Worm (Caenorhabditis elegans) whole organism, L2 larva: ENCODE measurements around the gene wrm-1.

Experiments used
- Y55F3AM.14 ChIP-seq: fragments of 200-800 bp; sonication (Bioruptor generic); optimal IDR thresholded peaks from 2 replicates; lab custom pipeline; 2018; ENCODE audit warnings: mild to moderate bottlenecking, missing genetic modification characterization, missing compliant biosample characterization
- ceh-16 ChIP-seq: fragments of 150-350 bp; optimal IDR thresholded peaks from 2 replicates; lab custom pipeline; 2014; ENCODE audit warnings: missing biosample characterization, missing genetic modification characterization
- mab-5 ChIP-seq: fragments of 150-350 bp; optimal IDR thresholded peaks from 2 replicates; lab custom pipeline; 2014; ENCODE audit warnings: missing biosample characterization, missing genetic modification characterization
- unc-55 ChIP-seq: fragments of 150-350 bp; sonication (generic microtip); optimal IDR thresholded peaks from 3 replicates; lab custom pipeline; 2014; ENCODE audit warnings: missing biosample characterization, missing genetic modification reagents, missing genetic modification characterization
- zag-1 ChIP-seq: fragments of 150-350 bp; optimal IDR thresholded peaks from 2 replicates; lab custom pipeline; 2014; ENCODE audit warnings: missing biosample characterization, missing genetic modification characterization
- ztf-4 ChIP-seq: fragments of 150-350 bp; optimal IDR thresholded peaks from 2 replicates; lab custom pipeline; 2014; ENCODE audit warnings: missing biosample characterization, missing genetic modification characterization

DNA sequence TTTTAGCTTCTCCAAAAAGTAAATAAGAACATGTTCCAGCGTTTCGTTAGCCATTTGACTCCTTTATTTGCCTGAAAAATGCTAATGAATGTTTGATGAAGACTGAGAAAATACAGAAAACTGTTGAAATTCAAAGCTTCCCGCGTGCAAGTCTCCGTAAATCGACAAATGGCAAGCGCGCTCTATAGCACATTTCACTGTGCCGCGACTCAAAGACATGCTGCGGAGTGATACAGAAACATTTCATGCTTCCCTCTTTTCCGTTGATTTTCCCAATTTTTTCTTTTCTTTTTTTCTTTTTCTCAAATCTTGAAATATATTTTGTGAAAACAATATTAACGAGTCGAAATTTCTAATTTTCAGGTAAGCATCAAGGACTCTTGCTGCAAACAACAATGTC, 43.7 kb upstream of the wrm-1 start, which contains the start of the genes ska-3 and rps-12:
- TF ChIP-seq ceh-16 (tag; lab: Kevin White, UChicago), result peak; percentile 94
- TF ChIP-seq unc-55, result peak; percentile 100
- peak; percentile 97 for TF ChIP-seq zag-1 (tag; lab: Kevin White, UChicago)
- peak; percentile 85 for TF ChIP-seq Y55F3AM.14 (GFP tag; lab: Kevin White, UChicago)
- peak; percentile 98 for TF ChIP-seq ztf-4 (tag; lab: Kevin White, UChicago)
- peak; percentile 97 for TF ChIP-seq mab-5 (tag; lab: Kevin White, UChicago)
